Fruit fly (Drosophila melanogaster): ENCODE results near the gene CG12481.

Gene CG12481

dm6 chrX:14213509-14214154 is 26.6 kb downstream of the CG12481 start (continued):
- peak; percentile 18 for TF ChIP-seq CG2202 (tag; optimal IDR thresholded peaks at IDR 0.05)
- TF ChIP-seq CG3995 (GFP tag; optimal IDR thresholded peaks at IDR 0.05), result no peak
- peak; percentile 43 for TF ChIP-seq CG4424 (GFP tag; optimal IDR thresholded peaks at IDR 0.05)
- peak; percentile 19 for TF ChIP-seq CG17829 (tag; optimal IDR thresholded peaks at IDR 0.05)
- peak; percentile 40 for TF ChIP-seq grau (tag; optimal IDR thresholded peaks at IDR 0.05)
- TF ChIP-seq so (GFP tag; IDR thresholded peaks at IDR 0.05), result no peak
- TF ChIP-seq Sry-δ (GFP tag; optimal IDR thresholded peaks at IDR 0.05), result peak; percentile 20
- peak; percentile 32 for TF ChIP-seq Blimp-1 (GFP tag; optimal IDR thresholded peaks at IDR 0.05)
- TF ChIP-seq Lhr (GFP tag; optimal IDR thresholded peaks at IDR 0.05), result no peak
- TF ChIP-seq CG15514 (GFP tag; optimal IDR thresholded peaks at IDR 0.05), result peak; percentile 3
- TF ChIP-seq Ada2b (GFP tag; IDR thresholded peaks at IDR 0.05), result peak; percentile 49; the same call in 1 of the 2 replicates
- TF ChIP-seq CG16863 (GFP tag; optimal IDR thresholded peaks at IDR 0.05), result peak; percentile 25
- TF ChIP-seq slp2 (GFP tag; optimal IDR thresholded peaks at IDR 0.05), result peak; percentile 18
- TF ChIP-seq Xbp1 (GFP tag; optimal IDR thresholded peaks at IDR 0.05), result peak; percentile 47
- no peak for TF ChIP-seq CG10565 (GFP tag; optimal IDR thresholded peaks at IDR 0.05)
- peak; percentile 25 for TF ChIP-seq Myb (GFP tag; optimal IDR thresholded peaks at IDR 0.05)
- TF ChIP-seq Sox100B (GFP tag; optimal IDR thresholded peaks at IDR 0.05), result peak; percentile 36
- no peak for TF ChIP-seq YL-1 (GFP tag; optimal IDR thresholded peaks at IDR 0.05)
- TF ChIP-seq Oaz (GFP tag; IDR thresholded peaks at IDR 0.05), result no peak
- TF ChIP-seq CG6175 (GFP tag; IDR thresholded peaks at IDR 0.05), result peak; percentile 32; the same call in 1 of the 3 replicates
- TF ChIP-seq mirr (GFP tag; optimal IDR thresholded peaks at IDR 0.05), result peak; percentile 7
- no peak for TF ChIP-seq yki (optimal IDR thresholded peaks at IDR 0.05)
- TF ChIP-seq CoRest (tag; optimal IDR thresholded peaks at IDR 0.05), result peak; percentile 50
- TF ChIP-seq Eip74EF (GFP tag; optimal IDR thresholded peaks at IDR 0.05), result peak in 1 of 2 experiments; percentile 27
- peak; percentile 18 for TF ChIP-seq Hsf (GFP tag; optimal IDR thresholded peaks at IDR 0.05)
- TF ChIP-seq CG7786 (GFP tag; optimal IDR thresholded peaks at IDR 0.05), result peak; percentile 16
- TF ChIP-seq CG7556 (GFP tag; optimal IDR thresholded peaks at IDR 0.05), result peak; percentile 28
- peak; percentile 43 for TF ChIP-seq Drgx (GFP tag; IDR thresholded peaks at IDR 0.05)
- no peak for TF ChIP-seq CG3065 (GFP tag; optimal IDR thresholded peaks at IDR 0.05)
- TF ChIP-seq slbo (GFP tag; IDR thresholded peaks at IDR 0.05), result peak; percentile 48; the same call in 1 of the 2 replicates
- no peak for TF ChIP-seq Hey (tag; optimal IDR thresholded peaks at IDR 0.05)
- no peak for TF ChIP-seq btn (GFP tag; optimal IDR thresholded peaks at IDR 0.05)
- peak; percentile 45 for TF ChIP-seq CG15601 (tag; optimal IDR thresholded peaks at IDR 0.05)
- no peak for TF ChIP-seq prd (optimal IDR thresholded peaks at IDR 0.05)
- TF ChIP-seq prd (GFP tag; IDR thresholded peaks at IDR 0.05), result peak; percentile 35; the same call in 1 of the 3 replicates
- no peak for TF ChIP-seq H15 (GFP tag; IDR thresholded peaks at IDR 0.05)
- TF ChIP-seq sug (tag; optimal IDR thresholded peaks at IDR 0.05), result peak; percentile 14
- no peak for TF ChIP-seq hkb (optimal IDR thresholded peaks at IDR 0.05)
- TF ChIP-seq hkb (GFP tag; IDR thresholded peaks at IDR 0.05), result peak; percentile 19; the same call in 1 of the 2 replicates
- TF ChIP-seq Doc3 (GFP tag; IDR thresholded peaks at IDR 0.05; ENCODE audit: partially characterized antibody), result no peak
- TF ChIP-seq Trl (optimal IDR thresholded peaks at IDR 0.05), result no peak
- TF ChIP-seq Trl (GFP tag; optimal IDR thresholded peaks at IDR 0.05), result peak; percentile 16
- TF ChIP-seq sisA (GFP tag; IDR thresholded peaks at IDR 0.05), result no peak; the same call in 1 of the 2 replicates
- TF ChIP-seq NFAT (GFP tag; IDR thresholded peaks at IDR 0.05), result no peak
- peak; percentile 22 for TF ChIP-seq tap (tag; optimal IDR thresholded peaks at IDR 0.05)
- peak; percentile 13 for TF ChIP-seq CG12071 (GFP tag; optimal IDR thresholded peaks at IDR 0.05)
- TF ChIP-seq pum (GFP tag; optimal IDR thresholded peaks at IDR 0.05), result peak; percentile 8
- TF ChIP-seq Xrp1 (GFP tag; IDR thresholded peaks at IDR 0.05), result peak; percentile 55
- no peak for TF ChIP-seq CG6272 (GFP tag; IDR thresholded peaks at IDR 0.05)
- 0 out of 3 replicates have a peak, but pooled peaks have one; percentile 11 for TF ChIP-seq ase (GFP tag; IDR thresholded peaks at IDR 0.05)
- TF ChIP-seq tin (GFP tag; optimal IDR thresholded peaks at IDR 0.05), result peak; percentile 15
